Fruit fly (Drosophila melanogaster) whole organism, embryonic: Measurements from ENCODE around the gene CG3434.

Source experiments
- Adf1 ChIP-seq: fragments of 200-800 bp; sonication (Bioruptor generic); IDR thresholded peaks from 2 replicates; pipeline ENCODE4 v1.3.6; 2022; ENCODE audit warnings: missing biosample characterization, missing genetic modification characterization
- CG10209 ChIP-seq: fragments of 200-800 bp; sonication (Bioruptor generic); optimal IDR thresholded peaks from 3 replicates; lab custom pipeline; 2017; ENCODE audit warnings: missing biosample characterization, mild to moderate bottlenecking, missing genetic modification characterization, missing genetic modification reagents
- CG12155 ChIP-seq: fragments of 200-800 bp; sonication (Bioruptor generic); optimal IDR thresholded peaks from 3 replicates; lab custom pipeline; 2016; ENCODE audit warnings: missing biosample characterization, missing genetic modification characterization
- CG13287 ChIP-seq: fragments of 200-800 bp; sonication (Bioruptor generic); IDR thresholded peaks from 2 replicates; pipeline ENCODE4 v1.3.6; 2022; ENCODE audit warnings: missing biosample characterization, missing genetic modification characterization; ENCODE audit not compliant: partially characterized antibody
- CG13624 ChIP-seq: fragments of 200-800 bp; sonication (Bioruptor generic); optimal IDR thresholded peaks from 2 replicates; lab custom pipeline; 2016; ENCODE audit warnings: missing biosample characterization, missing genetic modification characterization
- CG14014 ChIP-seq: fragments of 200-800 bp; sonication (Bioruptor generic); IDR thresholded peaks from 2 replicates; pipeline ENCODE4 v1.3.6; 2022; ENCODE audit warnings: missing biosample characterization, missing genetic modification characterization
- CG14050 ChIP-seq: fragments of 200-800 bp; sonication (Bioruptor generic); IDR thresholded peaks from 3 replicates; pipeline ENCODE4 v1.3.6; 2022; ENCODE audit warnings: missing biosample characterization, missing genetic modification characterization
- CG14441 ChIP-seq: fragments of 200-800 bp; sonication (Bioruptor generic); IDR thresholded peaks from 2 replicates; pipeline ENCODE4 v1.3.6; 2022; ENCODE audit warnings: missing biosample characterization, missing genetic modification characterization
- CG1647 ChIP-seq: fragments of 200-800 bp; sonication (Bioruptor generic); optimal IDR thresholded peaks from 3 replicates; lab custom pipeline; 2016; ENCODE audit warnings: missing biosample characterization, missing genetic modification characterization
- CG17568 ChIP-seq: fragments of 200-800 bp; sonication (Bioruptor generic); optimal IDR thresholded peaks from 2 replicates; lab custom pipeline; 2018; ENCODE audit warnings: missing biosample characterization, mild to moderate bottlenecking, missing genetic modification characterization, moderate library complexity
- CG18476 ChIP-seq: fragments of 200-800 bp; sonication (Bioruptor generic); optimal IDR thresholded peaks from 2 replicates; lab custom pipeline; 2016; ENCODE audit warnings: missing biosample characterization, mild to moderate bottlenecking, missing genetic modification characterization
- CG2129 ChIP-seq: fragments of 200-800 bp; sonication (Bioruptor generic); IDR thresholded peaks from 2 replicates; pipeline ENCODE4 v1.3.6; 2022; ENCODE audit warnings: missing biosample characterization, missing genetic modification characterization; ENCODE audit not compliant: partially characterized antibody
- CG32767 ChIP-seq: fragments of 200-800 bp; sonication (Bioruptor generic); IDR thresholded peaks from 2 replicates; pipeline ENCODE4 v1.3.6; 2022; ENCODE audit warnings: missing biosample characterization, missing genetic modification characterization
- CG3281 ChIP-seq: fragments of 200-800 bp; sonication (Bioruptor generic); optimal IDR thresholded peaks from 3 replicates; lab custom pipeline; 2017; ENCODE audit warnings: missing biosample characterization, mild to moderate bottlenecking, missing genetic modification characterization
- CG3407 ChIP-seq: fragments of 200-800 bp; sonication (Bioruptor generic); optimal IDR thresholded peaks from 2 replicates; lab custom pipeline; 2018; ENCODE audit warnings: missing biosample characterization, mild to moderate bottlenecking, missing genetic modification characterization
- CG34422 ChIP-seq: fragments of 200-800 bp; sonication (Bioruptor generic); IDR thresholded peaks from 3 replicates; pipeline ENCODE4 v1.3.6; 2022; ENCODE audit warnings: missing biosample characterization, missing genetic modification characterization
- CG3847 ChIP-seq: fragments of 200-800 bp; sonication (Bioruptor generic); IDR thresholded peaks from 2 replicates; pipeline ENCODE4 v1.3.6; 2022; ENCODE audit warnings: missing biosample characterization, missing genetic modification characterization
- CG4404 ChIP-seq: fragments of 200-800 bp; sonication (Bioruptor generic); IDR thresholded peaks from 2 replicates; pipeline ENCODE4 v1.3.6; 2022; ENCODE audit warnings: missing biosample characterization, missing genetic modification characterization
- CG4707 ChIP-seq: fragments of 200-800 bp; sonication (Bioruptor generic); optimal IDR thresholded peaks from 2 replicates; lab custom pipeline; 2018; ENCODE audit warnings: missing biosample characterization, mild to moderate bottlenecking, missing genetic modification characterization, moderate library complexity
- CG7839 ChIP-seq: fragments of 200-800 bp; sonication (Bioruptor generic); optimal IDR thresholded peaks from 3 replicates; lab custom pipeline; 2018; ENCODE audit warnings: missing biosample characterization, mild to moderate bottlenecking, missing genetic modification characterization, moderate library complexity
- CG9437 ChIP-seq: fragments of 200-800 bp; sonication (Bioruptor generic); optimal IDR thresholded peaks from 2 replicates; lab custom pipeline; 2018; ENCODE audit warnings: missing biosample characterization, mild to moderate bottlenecking, missing genetic modification characterization
- CG9727 ChIP-seq: fragments of 200-800 bp; sonication (Bioruptor generic); optimal IDR thresholded peaks from 3 replicates; lab custom pipeline; 2017; ENCODE audit warnings: missing biosample characterization, mild to moderate bottlenecking, missing genetic modification characterization
- Dip2 ChIP-seq: fragments of 200-800 bp; sonication (Bioruptor generic); IDR thresholded peaks from 2 replicates; pipeline ENCODE4 v1.3.6; 2022; ENCODE audit warnings: missing biosample characterization, missing genetic modification characterization
- Fer2 ChIP-seq: fragments of 200-800 bp; sonication (Bioruptor generic); optimal IDR thresholded peaks from 2 replicates; lab custom pipeline; 2018; ENCODE audit warnings: missing biosample characterization, mild to moderate bottlenecking, missing genetic modification characterization, moderate library complexity
- HLH3B ChIP-seq: fragments of 200-800 bp; sonication (Bioruptor generic); IDR thresholded peaks from 2 replicates; pipeline ENCODE4 v1.3.6; 2022; ENCODE audit warnings: missing biosample characterization, missing genetic modification characterization
- HLHmδ ChIP-seq: fragments of 200-800 bp; sonication (Bioruptor generic); optimal IDR thresholded peaks from 2 replicates; lab custom pipeline; 2018; ENCODE audit warnings: missing biosample characterization, mild to moderate bottlenecking, missing genetic modification characterization, moderate library complexity
- Med ChIP-seq: fragments of 200-800 bp; sonication (Bioruptor generic); peaks from one replicate; lab custom pipeline; 2016; ENCODE audit warnings: missing biosample characterization, missing genetic modification characterization, mild to moderate bottlenecking, inconsistent platforms, moderate library complexity
- NFAT ChIP-seq: fragments of 200-800 bp; sonication (Bioruptor generic); IDR thresholded peaks from 2 replicates; pipeline ENCODE4 v1.3.6; 2022; ENCODE audit warnings: missing biosample characterization, missing genetic modification characterization
- Neu2 ChIP-seq: fragments of 200-800 bp; sonication (Bioruptor generic); optimal IDR thresholded peaks from 3 replicates; lab custom pipeline; 2016; ENCODE audit warnings: missing biosample characterization, missing genetic modification characterization, borderline replicate concordance
- Scr ChIP-seq: fragments of 200-800 bp; sonication (Bioruptor generic); IDR thresholded peaks from 2 replicates; pipeline ENCODE4 v1.3.6; 2022; ENCODE audit warnings: missing biosample characterization, missing genetic modification characterization; ENCODE audit not compliant: partially characterized antibody
- Sox100B ChIP-seq: fragments of 200-800 bp; sonication (Bioruptor generic); optimal IDR thresholded peaks from 3 replicates; lab custom pipeline; 2018; ENCODE audit warnings: missing biosample characterization, mild to moderate bottlenecking, missing genetic modification characterization
- Spps ChIP-seq: fragments of 200-800 bp; sonication (Bioruptor generic); optimal IDR thresholded peaks from 2 replicates; lab custom pipeline; 2018; ENCODE audit warnings: missing biosample characterization, mild to moderate bottlenecking, missing genetic modification characterization
- Xrp1 ChIP-seq: fragments of 200-800 bp; sonication (Bioruptor generic); IDR thresholded peaks from 2 replicates; pipeline ENCODE4 v1.3.6; 2022; ENCODE audit warnings: missing biosample characterization, missing genetic modification characterization
- ash1 ChIP-seq: fragments of 200-800 bp; sonication (Bioruptor generic); optimal IDR thresholded peaks from 2 replicates; lab custom pipeline; 2018; ENCODE audit warnings: missing biosample characterization, mild to moderate bottlenecking, missing genetic modification characterization
- cg ChIP-seq: fragments of 200-800 bp; sonication (Bioruptor generic); optimal IDR thresholded peaks from 3 replicates; lab custom pipeline; 2019; ENCODE audit warnings: missing biosample characterization, mild to moderate bottlenecking, missing genetic modification characterization, moderate library complexity
- dan ChIP-seq: fragments of 200-800 bp; sonication (Bioruptor generic); IDR thresholded peaks from 2 replicates; pipeline ENCODE4 v1.3.6; 2022; ENCODE audit warnings: missing biosample characterization, missing genetic modification characterization
- en ChIP-seq: fragments of 200-800 bp; sonication (Bioruptor generic); optimal IDR thresholded peaks from 2 replicates; lab custom pipeline; 2016; ENCODE audit warnings: missing biosample characterization, missing genetic modification characterization
- grau ChIP-seq: fragments of 200-800 bp; optimal IDR thresholded peaks from 3 replicates; lab custom pipeline; 2019; ENCODE audit warnings: missing biosample characterization, mild to moderate bottlenecking, missing genetic modification characterization, moderate library complexity
- kah ChIP-seq: fragments of 200-800 bp; sonication (Bioruptor generic); optimal IDR thresholded peaks from 2 replicates; lab custom pipeline; 2018; ENCODE audit warnings: missing biosample characterization, mild to moderate bottlenecking, missing genetic modification characterization
- mam ChIP-seq: fragments of 200-800 bp; sonication (Bioruptor generic); optimal IDR thresholded peaks from 3 replicates; lab custom pipeline; 2016; ENCODE audit warnings: missing biosample characterization, missing genetic modification characterization
- mirr ChIP-seq: fragments of 200-800 bp; sonication (Bioruptor generic); optimal IDR thresholded peaks from 3 replicates; lab custom pipeline; 2018; ENCODE audit warnings: missing biosample characterization, mild to moderate bottlenecking, missing genetic modification characterization
- pb ChIP-seq: fragments of 200-800 bp; sonication (Bioruptor generic); optimal IDR thresholded peaks from 3 replicates; lab custom pipeline; 2016; ENCODE audit warnings: missing biosample characterization, missing genetic modification characterization
- pho ChIP-seq: fragments of 200-800 bp; sonication (Bioruptor generic); optimal IDR thresholded peaks from 2 replicates; lab custom pipeline; 2016; ENCODE audit warnings: missing biosample characterization, missing genetic modification characterization
- salm ChIP-seq: fragments of 200-800 bp; sonication (Bioruptor generic); optimal IDR thresholded peaks from 2 replicates; lab custom pipeline; 2018; ENCODE audit warnings: missing biosample characterization, mild to moderate bottlenecking, missing genetic modification characterization
- sens ChIP-seq: fragments of 200-800 bp; sonication (Bioruptor generic); peaks from one replicate; lab custom pipeline; 2016; ENCODE audit warnings: missing biosample characterization, missing genetic modification characterization
- sim ChIP-seq: fragments of 200-800 bp; sonication (Bioruptor generic); IDR thresholded peaks from 2 replicates; pipeline ENCODE4 v1.3.6; 2022; ENCODE audit warnings: missing biosample characterization, missing genetic modification characterization
- sob ChIP-seq: fragments of 200-800 bp; sonication (Bioruptor generic); IDR thresholded peaks from 2 replicates; pipeline ENCODE4 v1.3.6; 2022; ENCODE audit warnings: missing biosample characterization, missing genetic modification characterization
- sqz ChIP-seq: fragments of 200-800 bp; sonication (Bioruptor generic); optimal IDR thresholded peaks from 3 replicates; lab custom pipeline; 2018; ENCODE audit warnings: missing biosample characterization, mild to moderate bottlenecking, missing genetic modification characterization
- tin ChIP-seq: fragments of 200-800 bp; sonication (Bioruptor generic); optimal IDR thresholded peaks from 3 replicates; lab custom pipeline; 2016; ENCODE audit warnings: missing biosample characterization, missing genetic modification characterization
- trem ChIP-seq: fragments of 200-800 bp; optimal IDR thresholded peaks from 3 replicates; lab custom pipeline; 2019; ENCODE audit warnings: missing biosample characterization, mild to moderate bottlenecking, missing genetic modification characterization, moderate library complexity
- yki ChIP-seq: fragments of >200 bp; optimal IDR thresholded peaks from 3 replicates; lab custom pipeline; 2018

The CG3434 gene

DNA sequence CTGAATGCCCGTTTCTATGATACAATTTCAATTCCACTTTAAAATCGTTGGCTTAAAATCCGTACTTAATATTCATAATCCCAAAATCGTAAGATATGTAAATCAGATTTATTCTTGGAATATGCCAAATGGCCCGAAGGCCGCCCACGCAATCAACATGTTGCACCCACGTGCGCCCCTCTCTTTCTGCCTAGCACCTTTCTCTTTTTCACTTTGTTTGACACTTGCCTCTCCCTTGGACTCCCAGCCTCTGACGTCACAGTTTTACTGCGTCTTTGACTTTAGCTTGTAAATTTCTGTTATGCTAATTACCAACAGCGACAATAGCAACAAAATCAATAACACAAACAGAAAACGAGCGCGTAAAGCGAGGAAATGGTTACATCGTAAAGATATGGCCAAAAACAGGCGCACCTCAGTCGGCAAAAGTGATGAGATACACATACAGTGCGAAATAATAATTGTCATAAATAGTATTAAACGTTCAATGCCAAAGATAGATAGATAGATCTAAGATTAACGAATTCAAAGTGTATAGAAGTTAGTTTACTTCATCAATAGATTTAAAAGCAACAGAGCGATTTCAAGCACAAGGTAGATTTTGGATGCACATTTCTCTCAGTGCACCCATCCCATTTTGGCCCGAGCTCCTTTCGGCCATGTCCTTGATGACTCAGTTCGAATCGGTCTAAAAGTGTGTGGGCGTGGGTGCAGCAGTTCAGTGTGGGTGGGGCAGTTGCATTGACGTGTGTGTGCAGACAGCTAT lies 43.1 kb upstream of the CG3434 start (continued):
- TF ChIP-seq CG13624 (GFP tag; lab: Kevin White, UChicago) (peak; percentile 2), CG14014 (GFP tag; lab: Robert Waterston, UW) (0 out of 2 replicates have a peak, but pooled peaks have one; percentile 16), Dip2 (no peak), CG17568 (GFP tag; lab: Kevin White, UChicago) (no peak), pho (no peak), kah (peak; percentile 46), CG34422 (GFP tag; lab: Robert Waterston, UW) (peak; percentile 41; the same call in 1 of the 3 replicates), CG32767 (GFP tag; lab: Robert Waterston, UW) (no peak), trem (tag; lab: Kevin White, UChicago) (no peak), tin (GFP tag; lab: Kevin White, UChicago) (peak; percentile 11), Spps (tag; lab: Kevin White, UChicago) (no peak), ash1 (no peak), CG1647 (no peak), Fer2 (tag; lab: Kevin White, UChicago) (no peak), CG13287 (no peak), CG14441 (no peak), salm (tag; lab: Kevin White, UChicago) (no peak), HLHmδ (no peak), NFAT (GFP tag; lab: Robert Waterston, UW) (no peak), CG2129 (GFP tag; lab: Robert Waterston, UW) (no peak), CG14050 (GFP tag; lab: Robert Waterston, UW) (no peak), en (GFP tag; lab: Kevin White, UChicago) (no peak), pb (GFP tag; lab: Kevin White, UChicago) (no peak), Sox100B (GFP tag; lab: Kevin White, UChicago) (no peak), sob (GFP tag; lab: Robert Waterston, UW) (no peak), yki (lab: Kevin White, UChicago) (no peak), CG18476 (no peak), grau (tag; lab: Kevin White, UChicago) (no peak), CG3847 (GFP tag; lab: Robert Waterston, UW) (no peak), Scr (GFP tag; lab: Robert Waterston, UW) (no peak), HLH3B (GFP tag; lab: Robert Waterston, UW) (0 out of 2 replicates have a peak, but pooled peaks have one; percentile 18), sens (peak; percentile 70), CG9437 (no peak), CG3407 (GFP tag; lab: Kevin White, UChicago) (no peak), dan (GFP tag; lab: Robert Waterston, UW) (no peak), CG4404 (GFP tag; lab: Robert Waterston, UW) (no peak), mirr (GFP tag; lab: Kevin White, UChicago) (no peak), CG12155 (GFP tag; lab: Kevin White, UChicago) (no peak), mam (GFP tag; lab: Kevin White, UChicago) (no peak), CG7839 (tag; lab: Kevin White, UChicago) (peak; percentile 12), Med (GFP tag; lab: Kevin White, UChicago) (peak; percentile 70), CG9727 (no peak), CG10209 (GFP tag; lab: Kevin White, UChicago) (no peak), CG3281 (peak; percentile 19), cg (no peak), CG4707 (GFP tag; lab: Kevin White, UChicago) (no peak), Neu2 (GFP tag; lab: Kevin White, UChicago) (no peak), Xrp1 (GFP tag; lab: Robert Waterston, UW) (peak; percentile 24; the same call in 1 of the 2 replicates), sim (GFP tag; lab: Robert Waterston, UW) (no peak), Adf1 (GFP tag; lab: Robert Waterston, UW) (no peak), sqz (GFP tag; lab: Kevin White, UChicago) (no peak)
